Worm (Caenorhabditis elegans): ENCODE results near the gene Y105C5B.25.

DNA sequence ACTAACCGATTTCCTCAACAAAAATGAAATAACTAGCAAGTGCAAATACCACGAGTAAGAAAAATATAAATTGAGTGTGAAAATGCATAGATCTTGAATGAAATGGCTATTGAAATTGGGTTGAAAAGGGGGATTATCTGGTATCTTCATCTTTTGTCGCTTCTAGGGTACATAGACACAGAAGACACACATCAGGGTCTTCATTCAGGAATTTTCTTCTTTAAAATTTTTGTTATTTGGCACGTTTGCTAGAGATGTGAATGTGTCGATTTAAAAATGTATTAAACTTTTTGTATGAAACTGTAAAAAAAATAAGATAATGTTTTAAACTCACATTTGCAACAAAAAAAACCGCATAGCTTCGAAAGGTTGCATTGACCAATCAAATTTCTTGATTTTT lies at the start of gene Y105C5B.25:
- TF ChIP-seq ces-1 (GFP tag; optimal IDR thresholded peaks at IDR 0.05) (no peak), fos-1 (tag; optimal IDR thresholded peaks at IDR 0.05) (no peak), ZK546.5 (tag; optimal IDR thresholded peaks at IDR 0.05) (no peak), nhr-237 (tag; optimal IDR thresholded peaks at IDR 0.05) (no peak), lin-13 (GFP tag; optimal IDR thresholded peaks at IDR 0.05) (no peak), unc-62 (GFP tag; optimal IDR thresholded peaks at IDR 0.05 in 1 of 2) (peak in 1 of 2 experiments; percentile 69), unc-62 (tag; optimal IDR thresholded peaks at IDR 0.05) (no peak), cey-2 (tag; optimal IDR thresholded peaks at IDR 0.05; ENCODE audit: borderline replicate concordance, insufficient read depth) (no peak), nhr-76 (tag; optimal IDR thresholded peaks at IDR 0.05) (no peak), F49E8.2 (tag; optimal IDR thresholded peaks at IDR 0.05; ENCODE audit: borderline replicate concordance) (no peak), aly-2 (tag; optimal IDR thresholded peaks at IDR 0.05) (no peak)
